Worm (Caenorhabditis elegans) whole organism, L2 larva: ENCODE measurements around the gene srh-130.

Experiments
- ZK546.5 ChIP-seq: sonication (generic microtip); optimal IDR thresholded peaks from 2 replicates; lab custom pipeline; 2017; ENCODE audit warnings: missing biosample characterization, missing genetic modification characterization
- ama-1 ChIP-seq: fragments of 150-350 bp; optimal IDR thresholded peaks from 2 replicates; lab custom pipeline; 2018; ENCODE audit warnings: inconsistent platforms
- fos-1 ChIP-seq: fragments of 150-350 bp; optimal IDR thresholded peaks from 2 replicates; lab custom pipeline; 2014; ENCODE audit warnings: missing biosample characterization, missing genetic modification characterization
- lin-11 ChIP-seq: fragments of 150-350 bp; sonication (generic microtip); optimal IDR thresholded peaks from 2 replicates; lab custom pipeline; 2014; ENCODE audit warnings: missing biosample characterization, missing genetic modification characterization, inconsistent platforms, mixed read lengths
- mdl-1 ChIP-seq, 2 experiments: fragments of 150-350 bp in 1 of 2; sonication (generic microtip) in 1 of 2; optimal IDR thresholded peaks; 2 replicates each; lab custom pipeline; 2017; ENCODE audit warnings: missing biosample characterization in 2 of 2, missing genetic modification characterization in 2 of 2
- nhr-12 ChIP-seq: fragments of 150-350 bp; optimal IDR thresholded peaks from 2 replicates; lab custom pipeline; 2014; ENCODE audit warnings: missing biosample characterization, missing genetic modification characterization
- nhr-21 ChIP-seq: fragments of 150-350 bp; optimal IDR thresholded peaks from 2 replicates; lab custom pipeline; 2014; ENCODE audit warnings: missing biosample characterization, missing genetic modification characterization
- nhr-237 ChIP-seq: fragments of 150-350 bp; optimal IDR thresholded peaks from 2 replicates; lab custom pipeline; 2014; ENCODE audit warnings: missing biosample characterization, missing genetic modification characterization
- nhr-25 ChIP-seq: fragments of 150-350 bp; sonication (generic microtip); optimal IDR thresholded peaks from 3 replicates; lab custom pipeline; 2014; ENCODE audit warnings: missing biosample characterization, missing genetic modification characterization
- skn-1 ChIP-seq: sonication (generic microtip); optimal IDR thresholded peaks from 2 replicates; lab custom pipeline; 2017; ENCODE audit warnings: missing biosample characterization, missing genetic modification characterization
- unc-62 ChIP-seq: fragments of 150-350 bp; optimal IDR thresholded peaks from 2 replicates; lab custom pipeline; 2014; ENCODE audit warnings: missing biosample characterization, missing genetic modification reagents, missing genetic modification characterization
- ztf-4 ChIP-seq: fragments of 150-350 bp; optimal IDR thresholded peaks from 2 replicates; lab custom pipeline; 2014; ENCODE audit warnings: missing biosample characterization, missing genetic modification characterization

- TF ChIP-seq nhr-12 (tag; lab: Kevin White, UChicago) (no peak), nhr-237 (tag; lab: Kevin White, UChicago) (no peak), fos-1 (tag; lab: Kevin White, UChicago) (no peak), nhr-25 (no peak), skn-1 (no peak), nhr-21 (tag; lab: Kevin White, UChicago) (no peak), unc-62 (GFP tag; lab: Kevin White, UChicago) (no peak), lin-11 (no peak), ama-1 (lab: Kevin White, UChicago) (no peak), mdl-1 (tag; optimal IDR thresholded peaks at IDR 0.05; lab: Kevin White, UChicago) (no peak), ZK546.5 (tag; lab: Kevin White, UChicago) (no peak), ztf-4 (tag; lab: Kevin White, UChicago) (no peak)
Observed at ce11 chrV:5130018-5130417, 21.0 kb upstream of the srh-130 start, which contains the start of gene F14F9.8.
